Worm (Caenorhabditis elegans): ENCODE measurements around the gene F45H10.5.
A peak's percentile ranks its signal among the peaks of the same experiment; 100 is the strongest.

F45H10.5 gene

DNA sequence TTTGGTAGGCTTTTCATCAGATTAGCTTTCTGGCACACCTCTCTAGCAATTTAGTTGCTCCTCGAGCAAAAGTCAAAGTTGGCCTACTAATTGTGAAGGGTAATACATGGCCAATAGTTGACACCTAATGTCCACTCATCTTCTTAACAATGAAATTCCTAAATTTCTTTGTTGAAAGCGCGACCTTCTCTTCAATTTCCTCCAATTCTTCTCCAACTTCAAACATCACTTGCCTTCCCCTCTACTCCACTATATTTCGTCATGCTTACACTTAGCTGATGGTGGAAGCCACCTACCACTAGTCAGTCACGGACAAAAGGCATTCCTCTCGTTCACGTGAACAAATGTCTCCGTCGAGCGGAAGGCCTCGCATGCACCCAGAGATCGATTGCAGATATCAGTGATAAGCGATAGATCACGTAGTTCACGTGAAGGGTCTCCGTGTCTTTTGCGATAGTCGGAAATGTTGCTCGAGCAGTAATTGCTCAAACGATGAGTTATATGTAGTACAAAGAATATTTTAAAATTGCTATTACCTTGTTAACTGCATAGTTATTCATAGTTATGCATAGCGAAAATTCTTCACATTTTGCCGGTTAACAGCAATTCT lies 32.5 kb upstream of the F45H10.5 start, which contains the start of gene E01G4.3 (continued):
- peak; percentile 53 for TF ChIP-seq T20F7.1 (GFP tag; optimal IDR thresholded peaks at IDR 0.05)
- TF ChIP-seq D1046.2 (GFP tag; IDR thresholded peaks at IDR 0.05): no peak
- peak; percentile 77 for TF ChIP-seq nhr-102 (tag; optimal IDR thresholded peaks at IDR 0.05)
- TF ChIP-seq ceh-20 (GFP tag; IDR thresholded peaks at IDR 0.05): peak; percentile 50; the same call in 1 of the 2 replicates
- TF ChIP-seq pha-4 (GFP tag; IDR thresholded peaks at IDR 0.05): no peak
- no peak for TF ChIP-seq pha-4 (tag; optimal IDR thresholded peaks at IDR 0.05)
- TF ChIP-seq F49E8.2 (tag; optimal IDR thresholded peaks at IDR 0.05; ENCODE audit: borderline replicate concordance): no peak
- TF ChIP-seq nhr-237 (tag; optimal IDR thresholded peaks at IDR 0.05): no peak
- no peak for TF ChIP-seq Y75B8A.6 (GFP tag; IDR thresholded peaks at IDR 0.05)
- TF ChIP-seq tra-1 (GFP tag; IDR thresholded peaks at IDR 0.05): peak; percentile 86
- no peak for TF ChIP-seq spr-3 (GFP tag; optimal IDR thresholded peaks at IDR 0.05)
- TF ChIP-seq ztf-11 (tag; optimal IDR thresholded peaks at IDR 0.05): no peak
- TF ChIP-seq snpc-1.2 (GFP tag; IDR thresholded peaks at IDR 0.05): no peak
- no peak for TF ChIP-seq ZK337.2 (GFP tag; IDR thresholded peaks at IDR 0.05)
- no peak for TF ChIP-seq set-16 (GFP tag; IDR thresholded peaks at IDR 0.05)
- peak; percentile 39; the same call in 1 of the 2 replicates for TF ChIP-seq lin-38 (GFP tag; IDR thresholded peaks at IDR 0.05)
- no peak for TF ChIP-seq skn-1 (tag; optimal IDR thresholded peaks at IDR 0.05)
- peak; percentile 95 for TF ChIP-seq hlh-11 (tag; optimal IDR thresholded peaks at IDR 0.05)
- no peak for TF ChIP-seq egl-27 (tag; optimal IDR thresholded peaks at IDR 0.05)
- TF ChIP-seq nhr-111 (GFP tag; optimal IDR thresholded peaks at IDR 0.05): no peak
- TF ChIP-seq F10B5.3 (tag; optimal IDR thresholded peaks at IDR 0.05): no peak
- no peak for TF ChIP-seq sdz-12 (GFP tag; optimal IDR thresholded peaks at IDR 0.05)
- TF ChIP-seq tag-97 (GFP tag; IDR thresholded peaks at IDR 0.05): no peak
- TF ChIP-seq hlh-30 (tag; optimal IDR thresholded peaks at IDR 0.05; ENCODE audit: insufficient read depth): peak; percentile 94
- TF ChIP-seq nhr-28 (tag; optimal IDR thresholded peaks at IDR 0.05): peak; percentile 94
- no peak for TF ChIP-seq ces-1 (GFP tag; optimal IDR thresholded peaks at IDR 0.05)
- peak; percentile 68; the same call in 1 of the 2 replicates for TF ChIP-seq saeg-2 (GFP tag; IDR thresholded peaks at IDR 0.05)
- TF ChIP-seq php-3 (GFP tag; IDR thresholded peaks at IDR 0.05): peak; percentile 53
- peak; percentile 76 for TF ChIP-seq ztf-7 (tag; optimal IDR thresholded peaks at IDR 0.05)
- TF ChIP-seq nhr-77 (tag; optimal IDR thresholded peaks at IDR 0.05): peak; percentile 79
- no peak for TF ChIP-seq arid-1 (GFP tag; conservative IDR thresholded peaks at IDR 0.05)
- TF ChIP-seq mxl-3 (GFP tag; optimal IDR thresholded peaks at IDR 0.05): peak; percentile 70
- no peak for TF ChIP-seq F37D6.2 (tag; optimal IDR thresholded peaks at IDR 0.05)
- peak; percentile 97 for TF ChIP-seq aha-1 (tag)
- peak; percentile 17 for TF ChIP-seq mes-2 (tag; optimal IDR thresholded peaks at IDR 0.05; ENCODE audit: poor library complexity, severe bottlenecking)
- TF ChIP-seq nhr-25 (tag; optimal IDR thresholded peaks at IDR 0.05; ENCODE audit: borderline replicate concordance, insufficient read depth): no peak
- no peak for TF ChIP-seq zfp-2 (tag; optimal IDR thresholded peaks at IDR 0.05)
- TF ChIP-seq nhr-10 (tag; optimal IDR thresholded peaks at IDR 0.05): peak; percentile 86
- TF ChIP-seq F44E2.7 (GFP tag; IDR thresholded peaks at IDR 0.05): no peak
- peak in 1 of 2 experiments; percentile 68 for TF ChIP-seq daf-16 (GFP tag; optimal IDR thresholded peaks at IDR 0.05)
- TF ChIP-seq daf-16 (tag; optimal IDR thresholded peaks at IDR 0.05): peak; percentile 96
- no peak for TF ChIP-seq F26F4.8 (GFP tag; conservative IDR thresholded peaks at IDR 0.05)
- peak; percentile 38 for TF ChIP-seq pqm-1 (tag; optimal IDR thresholded peaks at IDR 0.05)
- no peak for TF ChIP-seq zip-11 (GFP tag; IDR thresholded peaks at IDR 0.05)
- no peak for TF ChIP-seq hmg-1.1 (GFP tag; IDR thresholded peaks at IDR 0.05)
- TF ChIP-seq lin-29 (GFP tag; IDR thresholded peaks at IDR 0.05): no peak
- peak; percentile 98 for TF ChIP-seq dmd-6 (GFP tag; IDR thresholded peaks at IDR 0.05)
- no peak for TF ChIP-seq R02D3.7 (tag; optimal IDR thresholded peaks at IDR 0.05)
- no peak for TF ChIP-seq daf-8 (GFP tag; IDR thresholded peaks at IDR 0.05)
- peak; percentile 51; the same call in 1 of the 2 replicates for TF ChIP-seq T26A8.4 (GFP tag; IDR thresholded peaks at IDR 0.05)
- no peak for TF ChIP-seq ceh-62 (tag; optimal IDR thresholded peaks at IDR 0.05)
